Worm (Caenorhabditis elegans) whole organism, L4 larva: Measurements from ENCODE around the gene H04D03.2.

Experiments
- F26F4.8 ChIP-seq: fragments of 200-800 bp; sonication (Bioruptor generic); conservative IDR thresholded peaks from 2 replicates; pipeline ENCODE4 v1.3.6; 2022; ENCODE audit warnings: missing genetic modification characterization, missing compliant biosample characterization
- T20F7.1 ChIP-seq: fragments of 200-800 bp; sonication (Bioruptor generic); optimal IDR thresholded peaks from 2 replicates; lab custom pipeline; 2018; ENCODE audit warnings: mild to moderate bottlenecking, missing genetic modification characterization, missing compliant biosample characterization
- Y75B8A.6 ChIP-seq: fragments of 200-800 bp; sonication (Bioruptor generic); IDR thresholded peaks from 2 replicates; pipeline ENCODE4 v1.3.6; 2022; ENCODE audit warnings: missing genetic modification reagents, missing genetic modification characterization, missing compliant biosample characterization
- attf-4 ChIP-seq: sonication (generic microtip); optimal IDR thresholded peaks from 3 replicates; lab custom pipeline; 2017; ENCODE audit warnings: missing biosample characterization, missing genetic modification characterization
- ceh-62 ChIP-seq: sonication (generic microtip); optimal IDR thresholded peaks from 2 replicates; lab custom pipeline; 2017; ENCODE audit warnings: missing biosample characterization, missing genetic modification characterization
- ctbp-1 ChIP-seq: fragments of 200-800 bp; sonication (Bioruptor generic); IDR thresholded peaks from 2 replicates; pipeline ENCODE4 v1.3.6; 2022; ENCODE audit warnings: missing genetic modification reagents, missing genetic modification characterization, missing compliant biosample characterization
- daf-12 ChIP-seq: fragments of 150-350 bp; optimal IDR thresholded peaks from 2 replicates; lab custom pipeline; 2014; ENCODE audit warnings: missing biosample characterization, missing genetic modification reagents, missing genetic modification characterization
- daf-16 ChIP-seq, 3 experiments: sonication (generic microtip); optimal IDR thresholded peaks; 2 replicates each; lab custom pipeline; 2016 to 2017; ENCODE audit warnings: missing genetic modification characterization in 3 of 3, missing genetic modification reagents in 3 of 3, mild to moderate bottlenecking in 2 of 3, missing compliant biosample characterization in 2 of 3, missing biosample characterization in 1 of 3, moderate library complexity in 1 of 3
- daf-8 ChIP-seq: fragments of 200-800 bp; sonication (Bioruptor generic); IDR thresholded peaks from 2 replicates; pipeline ENCODE4 v1.3.6; 2022; ENCODE audit warnings: missing genetic modification characterization, missing compliant biosample characterization
- dmd-6 ChIP-seq: fragments of 200-800 bp; sonication (Bioruptor generic); IDR thresholded peaks from 2 replicates; pipeline ENCODE4 v1.3.6; 2022; ENCODE audit warnings: missing genetic modification reagents, missing genetic modification characterization, missing compliant biosample characterization
- dpl-1 ChIP-seq: fragments of 150-350 bp; optimal IDR thresholded peaks from 2 replicates; lab custom pipeline; 2014; ENCODE audit warnings: missing biosample characterization, missing genetic modification reagents, missing genetic modification characterization
- dve-1 ChIP-seq: sonication (generic microtip); optimal IDR thresholded peaks from 2 replicates; lab custom pipeline; 2017; ENCODE audit warnings: antibody characterized with exemption, mild to moderate bottlenecking, missing genetic modification characterization, missing compliant biosample characterization; ENCODE audit not compliant: insufficient read depth
- hlh-11 ChIP-seq: fragments of 200-800 bp; sonication (Bioruptor generic); optimal IDR thresholded peaks from 2 replicates; lab custom pipeline; 2018; ENCODE audit warnings: mild to moderate bottlenecking, missing genetic modification characterization, missing compliant biosample characterization
- hlh-30 ChIP-seq: sonication (generic microtip); optimal IDR thresholded peaks from 2 replicates; lab custom pipeline; 2017; ENCODE audit warnings: antibody characterized with exemption, mild to moderate bottlenecking, missing genetic modification characterization, missing compliant biosample characterization; ENCODE audit not compliant: insufficient read depth
- hmg-1.1 ChIP-seq: fragments of 200-800 bp; sonication (Bioruptor generic); IDR thresholded peaks from 2 replicates; pipeline ENCODE4 v1.3.6; 2022; ENCODE audit warnings: missing genetic modification reagents, missing genetic modification characterization, missing compliant biosample characterization
- lin-1 ChIP-seq: fragments of 200-800 bp; sonication (Bioruptor generic); IDR thresholded peaks from 2 replicates; pipeline ENCODE4 v1.3.6; 2022; ENCODE audit warnings: missing genetic modification reagents, missing genetic modification characterization, missing compliant biosample characterization
- madf-5 ChIP-seq, 2 experiments: fragments of 200-800 bp; sonication (Bioruptor generic); IDR thresholded peaks; 2 replicates each; pipeline ENCODE4 v1.3.6; 2022; ENCODE audit warnings: missing compliant biosample characterization in 2 of 2, missing genetic modification characterization in 2 of 2
- mdl-1 ChIP-seq, 2 experiments: fragments of 150-350 bp in 1 of 2; sonication (generic microtip) in 1 of 2; optimal IDR thresholded peaks; 2 replicates each; lab custom pipeline; 2014 to 2017; ENCODE audit warnings: missing biosample characterization in 2 of 2, missing genetic modification characterization in 2 of 2
- mdt-29 ChIP-seq: fragments of 200-800 bp; sonication (Bioruptor generic); IDR thresholded peaks from 2 replicates; pipeline ENCODE4 v1.3.6; 2022; ENCODE audit warnings: missing genetic modification reagents, missing genetic modification characterization, missing compliant biosample characterization
- mep-1 ChIP-seq: fragments of 150-350 bp; sonication (generic microtip); optimal IDR thresholded peaks from 3 replicates; lab custom pipeline; 2014; ENCODE audit warnings: missing biosample characterization, missing genetic modification characterization
- mes-2 ChIP-seq: sonication (generic microtip); optimal IDR thresholded peaks from 2 replicates; lab custom pipeline; 2016; ENCODE audit warnings: missing genotype, mild to moderate bottlenecking, missing genetic modification characterization, missing compliant biosample characterization; ENCODE audit not compliant: poor library complexity, severe bottlenecking
- mxl-2 ChIP-seq: fragments of 200-800 bp; sonication (Bioruptor generic); conservative IDR thresholded peaks from 2 replicates; pipeline ENCODE4 v1.3.6; 2022; ENCODE audit warnings: missing genetic modification reagents, missing genetic modification characterization, missing compliant biosample characterization
- mxl-3 ChIP-seq: fragments of 200-800 bp; sonication (Bioruptor generic); optimal IDR thresholded peaks from 2 replicates; lab custom pipeline; 2018; ENCODE audit warnings: mild to moderate bottlenecking, missing genetic modification characterization, missing compliant biosample characterization
- nhr-28 ChIP-seq: fragments of 150-350 bp; optimal IDR thresholded peaks from 2 replicates; lab custom pipeline; 2014; ENCODE audit warnings: missing biosample characterization, missing genetic modification characterization
- nhr-41 ChIP-seq: fragments of 200-800 bp; sonication (Bioruptor generic); IDR thresholded peaks from 2 replicates; pipeline ENCODE4 v1.3.6; 2022; ENCODE audit warnings: missing genetic modification reagents, missing genetic modification characterization, missing compliant biosample characterization
- saeg-2 ChIP-seq: fragments of 200-800 bp; sonication (Bioruptor generic); IDR thresholded peaks from 2 replicates; pipeline ENCODE4 v1.3.6; 2022; ENCODE audit warnings: missing genetic modification reagents, missing genetic modification characterization, missing compliant biosample characterization
- set-16 ChIP-seq: fragments of 200-800 bp; sonication (Bioruptor generic); IDR thresholded peaks from 2 replicates; pipeline ENCODE4 v1.3.6; 2022; ENCODE audit warnings: missing genetic modification reagents, missing genetic modification characterization, missing compliant biosample characterization
- spr-1 ChIP-seq: sonication (generic microtip); optimal IDR thresholded peaks from 2 replicates; lab custom pipeline; 2016; ENCODE audit warnings: mild to moderate bottlenecking, missing genetic modification characterization, missing compliant biosample characterization
- tag-97 ChIP-seq: fragments of 200-800 bp; sonication (Bioruptor generic); IDR thresholded peaks from 2 replicates; pipeline ENCODE4 v1.3.6; 2022; ENCODE audit warnings: missing genetic modification characterization, missing compliant biosample characterization
- unc-62 ChIP-seq, 3 experiments: fragments of 150-350 bp in 1 of 3; sonication (generic microtip); optimal IDR thresholded peaks in 2 of 3; peaks in 1 of 3; 1 replicate in 1 of 3; 2 replicates in 2 of 3; lab custom pipeline; 2014 to 2017; ENCODE audit warnings: missing biosample characterization in 3 of 3, missing genetic modification characterization in 3 of 3, missing genetic modification reagents in 3 of 3, missing genotype in 1 of 3
- ztf-7 ChIP-seq: fragments of 150-350 bp; optimal IDR thresholded peaks from 2 replicates; lab custom pipeline; 2014; ENCODE audit warnings: missing biosample characterization, missing genetic modification characterization

The H04D03.2 gene

ce11 chrIII:10442355-10443140 lies at the start of gene H04D03.2, which contains the start of gene ecps-2:
Gene H04D03.2 (minus strand): TSS chrIII:10442405.
Gene ecps-2 (plus strand): TSS chrIII:10443090.
- TF ChIP-seq unc-62 (GFP tag; optimal IDR thresholded peaks at IDR 0.05 in 1 of 2; lab: Kevin White, UChicago), result peak in 1 of 2 experiments; percentile 66
- no peak for TF ChIP-seq unc-62 (tag; optimal IDR thresholded peaks at IDR 0.05; lab: Kevin White, UChicago)
- no peak for TF ChIP-seq ztf-7 (tag; lab: Kevin White, UChicago)
- TF ChIP-seq mdl-1 (tag; optimal IDR thresholded peaks at IDR 0.05; lab: Kevin White, UChicago), result no peak

ce11 chrIII:10488052-10488451 lies 45.8 kb upstream of the H04D03.2 start, which contains the start of gene ptr-25:
Gene ptr-25 (plus strand): TSS chrIII:10488124.
- TF ChIP-seq unc-62 (GFP tag; optimal IDR thresholded peaks at IDR 0.05 in 1 of 2; lab: Kevin White, UChicago), result peak in 1 of 2 experiments; percentile 94
- TF ChIP-seq unc-62 (tag; optimal IDR thresholded peaks at IDR 0.05; lab: Kevin White, UChicago), result no peak
- TF ChIP-seq mep-1 (tag; lab: Kevin White, UChicago), result no peak

ce11 chrIII:10486455-10486854 lies 44.2 kb upstream of the H04D03.2 start:
- TF ChIP-seq madf-5 (GFP tag; IDR thresholded peaks at IDR 0.05; lab: Robert Waterston, UW), result no peak
- no peak for TF ChIP-seq ctbp-1 (GFP tag; lab: Robert Waterston, UW)
- TF ChIP-seq ceh-62, result no peak
- TF ChIP-seq Y75B8A.6, result no peak
- no peak for TF ChIP-seq spr-1 (tag; lab: Kevin White, UChicago)
- no peak for TF ChIP-seq daf-12 (tag; lab: Kevin White, UChicago)
- TF ChIP-seq mxl-3, result peak; percentile 45
- no peak for TF ChIP-seq daf-8 (GFP tag; lab: Robert Waterston, UW)
- TF ChIP-seq tag-97 (GFP tag; lab: Robert Waterston, UW), result no peak
- no peak for TF ChIP-seq attf-4 (tag; lab: Kevin White, UChicago)
- TF ChIP-seq nhr-28 (tag; lab: Kevin White, UChicago), result peak; percentile 34

- no peak for TF ChIP-seq F26F4.8 (GFP tag; lab: Robert Waterston, UW)
- TF ChIP-seq daf-16 (GFP tag; optimal IDR thresholded peaks at IDR 0.05; lab: Kevin White, UChicago), result no peak
- TF ChIP-seq daf-16 (tag; optimal IDR thresholded peaks at IDR 0.05; lab: Kevin White, UChicago), result peak; percentile 18
Observed at ce11 chrIII:10481988-10482387, 39.8 kb upstream of the H04D03.2 start, which contains the start of gene D2045.8. Gene D2045.8 (plus strand): TSS chrIII:10482288.

ce11 chrIII:10481497-10481896 lies 39.3 kb upstream of the H04D03.2 start:
- no peak for TF ChIP-seq T20F7.1 (GFP tag; lab: Kevin White, UChicago)
- TF ChIP-seq hlh-30 (tag; lab: Kevin White, UChicago), result peak; percentile 12
- TF ChIP-seq mdl-1 (tag; optimal IDR thresholded peaks at IDR 0.05; lab: Kevin White, UChicago), result no peak
- TF ChIP-seq dpl-1 (GFP tag; lab: Kevin White, UChicago), result no peak
- no peak for TF ChIP-seq nhr-41 (GFP tag; lab: Robert Waterston, UW)
- no peak for TF ChIP-seq daf-16 (GFP tag; optimal IDR thresholded peaks at IDR 0.05; lab: Kevin White, UChicago)
- TF ChIP-seq daf-16 (tag; optimal IDR thresholded peaks at IDR 0.05; lab: Kevin White, UChicago), result peak; percentile 29
- no peak for TF ChIP-seq set-16 (GFP tag; lab: Robert Waterston, UW)
- TF ChIP-seq dve-1 (tag; lab: Kevin White, UChicago), result peak; percentile 64
- TF ChIP-seq ctbp-1 (GFP tag; lab: Robert Waterston, UW), result no peak
- peak in 1 of 2 experiments; percentile 93 for TF ChIP-seq unc-62 (GFP tag; optimal IDR thresholded peaks at IDR 0.05 in 1 of 2; lab: Kevin White, UChicago)
- TF ChIP-seq unc-62 (tag; optimal IDR thresholded peaks at IDR 0.05; lab: Kevin White, UChicago), result no peak
- TF ChIP-seq mxl-2, result no peak
- 0 out of 2 replicates have a peak, but pooled peaks have one; percentile 25 for TF ChIP-seq dmd-6 (GFP tag; lab: Robert Waterston, UW)
- no peak for TF ChIP-seq hmg-1.1 (GFP tag; lab: Robert Waterston, UW)
- no peak for TF ChIP-seq saeg-2 (GFP tag; lab: Robert Waterston, UW)
- no peak for TF ChIP-seq mes-2 (tag; lab: Kevin White, UChicago)
- TF ChIP-seq lin-1 (GFP tag; lab: Robert Waterston, UW), result no peak
- peak; percentile 11 for TF ChIP-seq hlh-11 (tag; lab: Kevin White, UChicago)
- TF ChIP-seq mdt-29 (GFP tag; lab: Robert Waterston, UW), result no peak
- TF ChIP-seq, all 104 proteins: peak for 6
